Fruit fly (Drosophila melanogaster) whole organism, embryonic: ENCODE data around the gene CG10907.

Experiments used
- Antp ChIP-seq: fragments of 200-800 bp; sonication (Bioruptor generic); optimal IDR thresholded peaks from 3 replicates; lab custom pipeline; 2016; ENCODE audit warnings: missing biosample characterization, missing genetic modification characterization
- Blimp-1 ChIP-seq: fragments of 200-800 bp; sonication (Bioruptor generic); optimal IDR thresholded peaks from 3 replicates; lab custom pipeline; 2018; ENCODE audit warnings: missing biosample characterization, missing genetic modification characterization, mild to moderate bottlenecking, moderate library complexity, missing genetic modification reagents
- CG10979 ChIP-seq: fragments of 200-800 bp; sonication (Bioruptor generic); optimal IDR thresholded peaks from 2 replicates; lab custom pipeline; 2018; ENCODE audit warnings: missing biosample characterization, mild to moderate bottlenecking, missing genetic modification characterization, moderate library complexity
- CG11247 ChIP-seq: fragments of 200-800 bp; sonication (Bioruptor generic); IDR thresholded peaks from 2 replicates; pipeline ENCODE4 v1.3.6; 2022; ENCODE audit warnings: missing biosample characterization, missing genetic modification characterization
- CG11456 ChIP-seq: fragments of 200-800 bp; sonication (Bioruptor generic); IDR thresholded peaks from 3 replicates; pipeline ENCODE4 v1.3.6; 2022; ENCODE audit warnings: missing biosample characterization, missing genetic modification characterization
- CG11504 ChIP-seq: fragments of 200-800 bp; sonication (Bioruptor generic); optimal IDR thresholded peaks from 3 replicates; lab custom pipeline; 2019; ENCODE audit warnings: missing biosample characterization, mild to moderate bottlenecking, missing genetic modification characterization, moderate library complexity
- CG11696 ChIP-seq: fragments of 200-800 bp; sonication (Bioruptor generic); IDR thresholded peaks from 2 replicates; pipeline ENCODE4 v1.3.6; 2022; ENCODE audit warnings: missing biosample characterization, missing genetic modification characterization
- CG12219 ChIP-seq: fragments of 200-800 bp; sonication (Bioruptor generic); optimal IDR thresholded peaks from 3 replicates; lab custom pipeline; 2018; ENCODE audit warnings: missing biosample characterization, mild to moderate bottlenecking, missing genetic modification characterization
- CG12942 ChIP-seq: fragments of 200-800 bp; sonication (Bioruptor generic); optimal IDR thresholded peaks from 3 replicates; lab custom pipeline; 2016; ENCODE audit warnings: missing biosample characterization, missing genetic modification characterization
- CG13287 ChIP-seq: fragments of 200-800 bp; sonication (Bioruptor generic); IDR thresholded peaks from 2 replicates; pipeline ENCODE4 v1.3.6; 2022; ENCODE audit warnings: missing biosample characterization, missing genetic modification characterization; ENCODE audit not compliant: partially characterized antibody
- CG13296 ChIP-seq: fragments of 200-800 bp; sonication (Bioruptor generic); optimal IDR thresholded peaks from 3 replicates; lab custom pipeline; 2018; ENCODE audit warnings: missing biosample characterization, mild to moderate bottlenecking, missing genetic modification characterization
- CG14860 ChIP-seq: fragments of 200-800 bp; sonication (Bioruptor generic); IDR thresholded peaks from 3 replicates; pipeline ENCODE4 v1.3.6; 2022; ENCODE audit warnings: missing biosample characterization, missing genetic modification characterization; ENCODE audit not compliant: partially characterized antibody
- CG15269 ChIP-seq: fragments of 200-800 bp; sonication (Bioruptor generic); optimal IDR thresholded peaks from 2 replicates; lab custom pipeline; 2018; ENCODE audit warnings: missing biosample characterization, mild to moderate bottlenecking, missing genetic modification characterization, moderate library complexity
- CG16813 ChIP-seq: fragments of 200-800 bp; sonication (Bioruptor generic); IDR thresholded peaks from 3 replicates; pipeline ENCODE4 v1.3.6; 2022; ENCODE audit warnings: missing biosample characterization, missing genetic modification characterization; ENCODE audit not compliant: partially characterized antibody
- CG18011 ChIP-seq: fragments of 200-800 bp; sonication (Bioruptor generic); optimal IDR thresholded peaks from 2 replicates; lab custom pipeline; 2017; ENCODE audit warnings: missing biosample characterization, missing genetic modification characterization, mild to moderate bottlenecking, moderate library complexity, missing genotype
- CG2116 ChIP-seq: fragments of 200-800 bp; sonication (Bioruptor generic); optimal IDR thresholded peaks from 3 replicates; lab custom pipeline; 2018; ENCODE audit warnings: missing biosample characterization, mild to moderate bottlenecking, missing genetic modification characterization
- CG2129 ChIP-seq: fragments of 200-800 bp; sonication (Bioruptor generic); IDR thresholded peaks from 2 replicates; pipeline ENCODE4 v1.3.6; 2022; ENCODE audit warnings: missing biosample characterization, missing genetic modification characterization; ENCODE audit not compliant: partially characterized antibody
- CG2678 ChIP-seq: fragments of 200-800 bp; sonication (Bioruptor generic); optimal IDR thresholded peaks from 3 replicates; lab custom pipeline; 2019; ENCODE audit warnings: missing biosample characterization, mild to moderate bottlenecking, missing genetic modification characterization, moderate library complexity
- CG2712 ChIP-seq: fragments of 200-800 bp; optimal IDR thresholded peaks from 3 replicates; lab custom pipeline; 2019; ENCODE audit warnings: missing biosample characterization, mild to moderate bottlenecking, missing genetic modification characterization, moderate library complexity
- CG4730 ChIP-seq: fragments of 200-800 bp; sonication (Bioruptor generic); IDR thresholded peaks from 2 replicates; pipeline ENCODE4 v1.3.6; 2022; ENCODE audit warnings: missing biosample characterization, missing genetic modification characterization
- CG7745 ChIP-seq: fragments of 200-800 bp; sonication (Bioruptor generic); optimal IDR thresholded peaks from 2 replicates; lab custom pipeline; 2018; ENCODE audit warnings: missing biosample characterization, mild to moderate bottlenecking, missing genetic modification characterization, moderate library complexity
- CG8290 ChIP-seq, 3 experiments: fragments of 200-800 bp; sonication (Bioruptor generic); optimal IDR thresholded peaks; 2 replicates each; lab custom pipeline; 2016 to 2019; ENCODE audit warnings: missing biosample characterization in 3 of 3, missing genetic modification characterization in 3 of 3, mild to moderate bottlenecking in 2 of 3, moderate library complexity in 1 of 3
- CG9817 ChIP-seq: fragments of 200-800 bp; sonication (Bioruptor generic); optimal IDR thresholded peaks from 2 replicates; lab custom pipeline; 2018; ENCODE audit warnings: missing biosample characterization, mild to moderate bottlenecking, missing genetic modification characterization, moderate library complexity
- Dip2 ChIP-seq: fragments of 200-800 bp; sonication (Bioruptor generic); IDR thresholded peaks from 2 replicates; pipeline ENCODE4 v1.3.6; 2022; ENCODE audit warnings: missing biosample characterization, missing genetic modification characterization
- MBD-R2 ChIP-seq: fragments of 200-800 bp; sonication (Bioruptor generic); IDR thresholded peaks from 2 replicates; pipeline ENCODE4 v1.3.6; 2022; ENCODE audit warnings: missing biosample characterization, missing genetic modification characterization
- MESR4 ChIP-seq: fragments of 200-800 bp; sonication (Bioruptor generic); optimal IDR thresholded peaks from 2 replicates; lab custom pipeline; 2018; ENCODE audit warnings: missing biosample characterization, mild to moderate bottlenecking, missing genetic modification characterization, moderate library complexity
- Myb ChIP-seq: fragments of 200-800 bp; sonication (Bioruptor generic); optimal IDR thresholded peaks from 2 replicates; lab custom pipeline; 2016; ENCODE audit warnings: missing biosample characterization, missing genetic modification characterization
- NfI ChIP-seq: fragments of 200-800 bp; sonication (Bioruptor generic); optimal IDR thresholded peaks from 3 replicates; lab custom pipeline; 2018; ENCODE audit warnings: missing biosample characterization, mild to moderate bottlenecking, missing genetic modification characterization, moderate library complexity
- Oli ChIP-seq: fragments of 200-800 bp; sonication (Bioruptor generic); optimal IDR thresholded peaks from 2 replicates; lab custom pipeline; 2018; ENCODE audit warnings: missing biosample characterization, mild to moderate bottlenecking, missing genetic modification characterization, moderate library complexity
- Sry-δ ChIP-seq: fragments of 200-800 bp; sonication (Bioruptor generic); optimal IDR thresholded peaks from 2 replicates; lab custom pipeline; 2016; ENCODE audit warnings: missing biosample characterization, missing genetic modification characterization
- Trl ChIP-seq, 3 experiments: fragments of >200 bp in 2 of 3; fragments of 200-800 bp in 1 of 3; sonication (Bioruptor generic) in 1 of 3; optimal IDR thresholded peaks; 2 replicates in 1 of 3; 3 replicates in 2 of 3; lab custom pipeline; 2016 to 2017; ENCODE audit warnings: missing biosample characterization in 1 of 3, missing genetic modification characterization in 1 of 3
- Xrp1 ChIP-seq: fragments of 200-800 bp; sonication (Bioruptor generic); IDR thresholded peaks from 2 replicates; pipeline ENCODE4 v1.3.6; 2022; ENCODE audit warnings: missing biosample characterization, missing genetic modification characterization
- amos ChIP-seq: fragments of 200-800 bp; sonication (Bioruptor generic); IDR thresholded peaks from 2 replicates; pipeline ENCODE4 v1.3.6; 2022; ENCODE audit warnings: missing biosample characterization, missing genetic modification characterization; ENCODE audit not compliant: partially characterized antibody
- btn ChIP-seq: fragments of 200-800 bp; sonication (Bioruptor generic); optimal IDR thresholded peaks from 2 replicates; lab custom pipeline; 2016; ENCODE audit warnings: missing biosample characterization, missing genetic modification characterization
- chn ChIP-seq: fragments of 200-800 bp; sonication (Bioruptor generic); optimal IDR thresholded peaks from 2 replicates; lab custom pipeline; 2016; ENCODE audit warnings: missing biosample characterization, missing genetic modification characterization
- en ChIP-seq: fragments of 200-800 bp; sonication (Bioruptor generic); optimal IDR thresholded peaks from 2 replicates; lab custom pipeline; 2016; ENCODE audit warnings: missing biosample characterization, missing genetic modification characterization
- gsb ChIP-seq: fragments of 200-800 bp; sonication (Bioruptor generic); IDR thresholded peaks from 2 replicates; pipeline ENCODE4 v1.3.6; 2022; ENCODE audit warnings: missing biosample characterization, missing genetic modification characterization
- hb ChIP-seq: fragments of 200-800 bp; sonication (Bioruptor generic); IDR thresholded peaks from 3 replicates; pipeline ENCODE4 v1.3.6; 2022; ENCODE audit warnings: missing biosample characterization, missing genetic modification characterization; ENCODE audit not compliant: partially characterized antibody
- inv ChIP-seq: fragments of 200-800 bp; sonication (Bioruptor generic); IDR thresholded peaks from 2 replicates; pipeline ENCODE4 v1.3.6; 2022; ENCODE audit warnings: missing biosample characterization, missing genetic modification characterization; ENCODE audit not compliant: partially characterized antibody
- kni ChIP-seq: fragments of 200-800 bp; sonication (Bioruptor generic); optimal IDR thresholded peaks from 3 replicates; lab custom pipeline; 2017; ENCODE audit warnings: mild to moderate bottlenecking, missing biosample characterization, missing genetic modification reagents, missing genetic modification characterization
- lbe ChIP-seq: fragments of 200-800 bp; sonication (Bioruptor generic); optimal IDR thresholded peaks from 2 replicates; lab custom pipeline; 2016; ENCODE audit warnings: missing biosample characterization, mild to moderate bottlenecking, missing genetic modification characterization
- nerfin-2 ChIP-seq: fragments of 200-800 bp; sonication (Bioruptor generic); IDR thresholded peaks from 2 replicates; pipeline ENCODE4 v1.3.6; 2022; ENCODE audit warnings: missing biosample characterization, missing genetic modification characterization; ENCODE audit not compliant: partially characterized antibody
- pho ChIP-seq: fragments of 200-800 bp; sonication (Bioruptor generic); optimal IDR thresholded peaks from 2 replicates; lab custom pipeline; 2016; ENCODE audit warnings: missing biosample characterization, missing genetic modification characterization
- row ChIP-seq: fragments of 200-800 bp; sonication (Bioruptor generic); IDR thresholded peaks from 3 replicates; pipeline ENCODE4 v1.3.6; 2022; ENCODE audit warnings: missing biosample characterization, missing genetic modification characterization
- shn ChIP-seq: fragments of 200-800 bp; sonication (Bioruptor generic); optimal IDR thresholded peaks from 3 replicates; lab custom pipeline; 2016; ENCODE audit warnings: missing biosample characterization, missing genetic modification characterization
- sna ChIP-seq: fragments of 200-800 bp; sonication (Bioruptor generic); IDR thresholded peaks from 2 replicates; pipeline ENCODE4 v1.3.6; 2022; ENCODE audit warnings: missing biosample characterization, missing genetic modification characterization; ENCODE audit not compliant: partially characterized antibody
- so ChIP-seq: fragments of 200-800 bp; sonication (Bioruptor generic); IDR thresholded peaks from 3 replicates; pipeline ENCODE4 v1.3.6; 2022; ENCODE audit warnings: missing biosample characterization, missing genetic modification characterization
- trem ChIP-seq: fragments of 200-800 bp; optimal IDR thresholded peaks from 3 replicates; lab custom pipeline; 2019; ENCODE audit warnings: missing biosample characterization, mild to moderate bottlenecking, missing genetic modification characterization, moderate library complexity

The CG10907 gene

DNA sequence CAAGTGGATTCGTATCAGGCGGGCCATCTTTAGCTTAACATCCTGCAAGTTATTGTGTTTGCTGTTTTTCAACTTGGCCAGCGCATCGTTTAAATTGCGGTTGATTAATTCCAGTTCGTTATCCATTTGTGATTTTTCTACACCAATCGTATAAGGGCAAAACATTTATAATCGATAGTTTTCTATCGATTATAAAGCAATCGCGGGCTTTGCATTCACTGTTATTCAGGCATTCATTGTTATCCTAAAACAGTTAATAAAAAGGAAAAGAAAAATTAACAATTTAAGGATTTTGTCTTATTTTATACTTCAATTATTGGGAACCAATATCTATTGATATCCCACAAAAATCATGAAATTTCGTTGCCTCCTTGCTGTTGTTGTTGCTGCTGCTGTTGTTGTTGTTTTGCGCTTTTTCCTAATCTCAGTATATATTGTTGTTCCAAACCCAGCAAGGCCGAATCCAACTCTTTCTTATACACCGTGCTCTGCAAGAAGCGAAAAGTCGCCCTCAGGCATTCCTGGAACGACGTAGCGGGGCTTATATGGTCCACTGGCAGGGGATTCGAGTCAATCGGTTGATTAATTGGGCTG, 32.3 kb downstream of the CG10907 start, which contains the start of gene CG32095 (continued):
- TF ChIP-seq sna (GFP tag; lab: Robert Waterston, UW) (peak; percentile 90), CG15269 (no peak), MESR4 (GFP tag; lab: Kevin White, UChicago) (peak; percentile 40), row (GFP tag; lab: Robert Waterston, UW) (peak; percentile 13; the same call in 1 of the 3 replicates), Xrp1 (GFP tag; lab: Robert Waterston, UW) (no peak), CG11696 (no peak), btn (GFP tag; lab: Kevin White, UChicago) (no peak), CG13296 (GFP tag; lab: Kevin White, UChicago) (no peak), CG11456 (GFP tag; lab: Robert Waterston, UW) (no peak), kni (no peak), Sry-δ (peak; percentile 77), Myb (GFP tag; lab: Kevin White, UChicago) (peak; percentile 34), inv (GFP tag; lab: Robert Waterston, UW) (peak; percentile 67), amos (GFP tag; lab: Robert Waterston, UW) (peak; percentile 86), pho (no peak), nerfin-2 (GFP tag; lab: Robert Waterston, UW) (peak; percentile 60; the same call in 1 of the 2 replicates), so (GFP tag; lab: Robert Waterston, UW) (no peak), CG9817 (tag; lab: Kevin White, UChicago) (no peak), CG14860 (GFP tag; lab: Robert Waterston, UW) (peak; percentile 70; the same call in 2 of the 3 replicates), CG10979 (tag; lab: Kevin White, UChicago) (no peak), Dip2 (GFP tag; lab: Robert Waterston, UW) (no peak), lbe (GFP tag; lab: Kevin White, UChicago) (no peak), CG13287 (GFP tag; lab: Robert Waterston, UW) (peak; percentile 90), CG12219 (GFP tag; lab: Kevin White, UChicago) (no peak), shn (GFP tag; lab: Kevin White, UChicago) (no peak), CG11504 (peak; percentile 27), CG8290 (GFP tag; optimal IDR thresholded peaks at IDR 0.05; lab: Kevin White, UChicago) (no peak), CG8290 (tag; optimal IDR thresholded peaks at IDR 0.05; lab: Kevin White, UChicago) (no peak), CG18011 (GFP tag; lab: Kevin White, UChicago) (no peak), CG7745 (tag; lab: Kevin White, UChicago) (no peak), CG12942 (GFP tag; lab: Kevin White, UChicago) (no peak), CG2712 (tag; lab: Kevin White, UChicago) (peak; percentile 11), MBD-R2 (peak; percentile 68), Oli (tag; lab: Kevin White, UChicago) (no peak), NfI (GFP tag; lab: Kevin White, UChicago) (no peak), gsb (GFP tag; lab: Robert Waterston, UW) (no peak), hb (GFP tag; lab: Robert Waterston, UW) (peak; percentile 51; the same call in 1 of the 3 replicates), CG16813 (GFP tag; lab: Robert Waterston, UW) (peak; percentile 76), Antp (no peak), Blimp-1 (GFP tag; lab: Kevin White, UChicago) (no peak), chn (GFP tag; lab: Kevin White, UChicago) (no peak), en (GFP tag; lab: Kevin White, UChicago) (no peak), CG2678 (tag; lab: Kevin White, UChicago) (no peak), CG11247 (no peak), trem (tag; lab: Kevin White, UChicago) (peak; percentile 75), Trl (optimal IDR thresholded peaks at IDR 0.05; lab: Kevin White, UChicago) (no peak), Trl (GFP tag; optimal IDR thresholded peaks at IDR 0.05; lab: Kevin White, UChicago) (no peak), CG4730 (GFP tag; lab: Robert Waterston, UW) (no peak), CG2129 (GFP tag; lab: Robert Waterston, UW) (peak; percentile 53), CG2116 (GFP tag; lab: Kevin White, UChicago) (peak; percentile 72)
